Fruit fly (Drosophila melanogaster) whole organism, prepupa: ENCODE data around the gene CG6865.
A peak's percentile ranks its signal among the peaks of the same experiment; 100 is the strongest.

Experiments used
- Blimp-1 ChIP-seq: fragments of 200-800 bp; sonication (Bioruptor generic); optimal IDR thresholded peaks from 3 replicates; lab custom pipeline; 2017; ENCODE audit warnings: missing biosample characterization, missing genetic modification characterization, mild to moderate bottlenecking, moderate library complexity, missing genetic modification reagents
- CG10631 ChIP-seq: fragments of 200-800 bp; sonication (Bioruptor generic); optimal IDR thresholded peaks from 2 replicates; lab custom pipeline; 2016; ENCODE audit warnings: missing biosample characterization, missing genetic modification characterization
- CG11902 ChIP-seq: fragments of 200-800 bp; sonication (Bioruptor generic); optimal IDR thresholded peaks from 3 replicates; lab custom pipeline; 2016; ENCODE audit warnings: missing biosample characterization, missing genetic modification characterization
- CG16779 ChIP-seq: fragments of 200-800 bp; sonication (Bioruptor generic); optimal IDR thresholded peaks from 3 replicates; lab custom pipeline; 2017; ENCODE audit warnings: missing biosample characterization, mild to moderate bottlenecking, missing genetic modification characterization
- CG3032 ChIP-seq: fragments of 200-800 bp; optimal IDR thresholded peaks from 2 replicates; lab custom pipeline; 2019; ENCODE audit warnings: missing biosample characterization, mild to moderate bottlenecking, missing genetic modification characterization, moderate library complexity
- CG32006 ChIP-seq: fragments of 200-800 bp; sonication (Bioruptor generic); optimal IDR thresholded peaks from 3 replicates; lab custom pipeline; 2017; ENCODE audit warnings: missing biosample characterization, mild to moderate bottlenecking, missing genetic modification characterization
- CG34406 ChIP-seq: fragments of 200-800 bp; sonication (Bioruptor generic); optimal IDR thresholded peaks from 3 replicates; lab custom pipeline; 2016; ENCODE audit warnings: missing biosample characterization, missing genetic modification characterization
- CG4318 ChIP-seq: fragments of 200-800 bp; sonication (Bioruptor generic); optimal IDR thresholded peaks from 3 replicates; lab custom pipeline; 2017; ENCODE audit warnings: missing biosample characterization, mild to moderate bottlenecking, missing genetic modification characterization
- CG6163 ChIP-seq: fragments of 200-800 bp; sonication (Bioruptor generic); IDR thresholded peaks from 3 replicates; pipeline ENCODE4 v1.3.6; 2022; ENCODE audit warnings: missing biosample characterization, missing genetic modification characterization
- CG6854 ChIP-seq: fragments of 200-800 bp; sonication (Bioruptor generic); optimal IDR thresholded peaks from 2 replicates; lab custom pipeline; 2017; ENCODE audit warnings: missing biosample characterization, mild to moderate bottlenecking, missing genetic modification characterization
- CG7368 ChIP-seq: fragments of 200-800 bp; sonication (Bioruptor generic); optimal IDR thresholded peaks from 3 replicates; lab custom pipeline; 2016; ENCODE audit warnings: missing biosample characterization, missing genetic modification characterization
- CG8319 ChIP-seq: fragments of 200-800 bp; sonication (Bioruptor generic); optimal IDR thresholded peaks from 3 replicates; lab custom pipeline; 2016; ENCODE audit warnings: missing biosample characterization, missing genetic modification characterization
- CG8632 ChIP-seq: fragments of 200-800 bp; sonication (Bioruptor generic); optimal IDR thresholded peaks from 3 replicates; lab custom pipeline; 2016; ENCODE audit warnings: missing biosample characterization, missing genetic modification characterization
- CG9139 ChIP-seq: fragments of 200-800 bp; sonication (Bioruptor generic); optimal IDR thresholded peaks from 3 replicates; lab custom pipeline; 2017; ENCODE audit warnings: missing biosample characterization, mild to moderate bottlenecking, missing genetic modification characterization
- Eip78C ChIP-seq: fragments of 200-800 bp; sonication (Bioruptor generic); peaks from one replicate; lab custom pipeline; 2016; ENCODE audit warnings: missing biosample characterization, missing genetic modification characterization
- Ets21C ChIP-seq: fragments of 200-800 bp; sonication (Bioruptor generic); optimal IDR thresholded peaks from 3 replicates; lab custom pipeline; 2016; ENCODE audit warnings: missing biosample characterization, missing genetic modification characterization
- Gug ChIP-seq: fragments of 200-800 bp; sonication (Bioruptor generic); IDR thresholded peaks from 2 replicates; pipeline ENCODE4 v1.3.6; 2022; ENCODE audit warnings: missing biosample characterization, missing genetic modification characterization
- Hr38 ChIP-seq: sonication (Bioruptor generic); optimal IDR thresholded peaks from 2 replicates; lab custom pipeline; 2016; ENCODE audit warnings: missing biosample characterization, missing genetic modification characterization
- Hr4 ChIP-seq: fragments of 200-800 bp; sonication (Bioruptor generic); optimal IDR thresholded peaks from 3 replicates; lab custom pipeline; 2016; ENCODE audit warnings: missing biosample characterization, missing genetic modification characterization
- Lpt ChIP-seq: fragments of 200-800 bp; sonication (Bioruptor generic); optimal IDR thresholded peaks from 3 replicates; lab custom pipeline; 2016; ENCODE audit warnings: missing biosample characterization, missing genetic modification characterization
- Met ChIP-seq: fragments of 200-800 bp; sonication (Bioruptor generic); optimal IDR thresholded peaks from 3 replicates; lab custom pipeline; 2016; ENCODE audit warnings: missing biosample characterization, missing genetic modification characterization
- OdsH ChIP-seq: fragments of 200-800 bp; sonication (Bioruptor generic); optimal IDR thresholded peaks from 3 replicates; lab custom pipeline; 2016; ENCODE audit warnings: missing biosample characterization, missing genetic modification characterization
- Sox102F ChIP-seq: fragments of 200-800 bp; sonication (Bioruptor generic); optimal IDR thresholded peaks from 2 replicates; lab custom pipeline; 2016; ENCODE audit warnings: missing biosample characterization, mild to moderate bottlenecking, missing genetic modification characterization
- Sox14 ChIP-seq: fragments of 200-800 bp; sonication (Bioruptor generic); optimal IDR thresholded peaks from 3 replicates; lab custom pipeline; 2016; ENCODE audit warnings: missing biosample characterization, missing genetic modification characterization
- Sox15 ChIP-seq: fragments of 200-800 bp; sonication (Bioruptor generic); optimal IDR thresholded peaks from 3 replicates; lab custom pipeline; 2016; ENCODE audit warnings: missing biosample characterization, missing genetic modification characterization
- cyc ChIP-seq: fragments of 200-800 bp; sonication (Bioruptor generic); optimal IDR thresholded peaks from 3 replicates; lab custom pipeline; 2016; ENCODE audit warnings: missing biosample characterization, missing genetic modification characterization
- dac ChIP-seq: fragments of 200-800 bp; sonication (Bioruptor generic); optimal IDR thresholded peaks from 2 replicates; lab custom pipeline; 2017; ENCODE audit warnings: missing biosample characterization, mild to moderate bottlenecking, missing genetic modification characterization
- dsx ChIP-seq: fragments of 200-800 bp; optimal IDR thresholded peaks from 3 replicates; lab custom pipeline; 2019; ENCODE audit warnings: missing biosample characterization, mild to moderate bottlenecking, missing genetic modification characterization, moderate library complexity; ENCODE audit not compliant: poor library complexity, severe bottlenecking
- eg ChIP-seq: fragments of 200-800 bp; sonication (Bioruptor generic); IDR thresholded peaks from 3 replicates; pipeline ENCODE4 v1.3.6; 2022; ENCODE audit warnings: missing biosample characterization, missing genetic modification characterization
- fd85E ChIP-seq: fragments of 200-800 bp; sonication (Bioruptor generic); optimal IDR thresholded peaks from 3 replicates; lab custom pipeline; 2016; ENCODE audit warnings: missing biosample characterization, missing genetic modification characterization
- lz ChIP-seq: fragments of 200-800 bp; sonication (Bioruptor generic); optimal IDR thresholded peaks from 3 replicates; lab custom pipeline; 2016; ENCODE audit warnings: missing biosample characterization, missing genetic modification characterization
- net ChIP-seq: fragments of 200-800 bp; sonication (Bioruptor generic); optimal IDR thresholded peaks from 3 replicates; lab custom pipeline; 2016; ENCODE audit warnings: missing biosample characterization, missing genetic modification characterization
- pdm3 ChIP-seq: fragments of 200-800 bp; sonication (Bioruptor generic); optimal IDR thresholded peaks from 3 replicates; lab custom pipeline; 2016; ENCODE audit warnings: missing biosample characterization, missing genetic modification characterization
- salr ChIP-seq, 2 experiments: fragments of 200-800 bp; sonication (Bioruptor generic); optimal IDR thresholded peaks; 3 replicates each; lab custom pipeline; 2016 to 2018; ENCODE audit warnings: missing biosample characterization in 2 of 2, missing genetic modification characterization in 2 of 2, mild to moderate bottlenecking in 1 of 2
- spab ChIP-seq: fragments of 200-800 bp; sonication (Bioruptor generic); optimal IDR thresholded peaks from 2 replicates; lab custom pipeline; 2017; ENCODE audit warnings: missing biosample characterization, mild to moderate bottlenecking, missing genetic modification characterization, missing genetic modification reagents
- ss ChIP-seq, 2 experiments: fragments of 200-800 bp; sonication (Bioruptor generic); optimal IDR thresholded peaks; 2 replicates in 1 of 2; 3 replicates in 1 of 2; lab custom pipeline; 2017 to 2018; ENCODE audit warnings: mild to moderate bottlenecking in 2 of 2, missing biosample characterization in 2 of 2, missing genetic modification characterization in 2 of 2, moderate library complexity in 1 of 2
- svp ChIP-seq: fragments of 200-800 bp; sonication (Bioruptor generic); peaks from one replicate; lab custom pipeline; 2016; ENCODE audit warnings: missing biosample characterization, missing genetic modification characterization
- vri ChIP-seq: fragments of 200-800 bp; sonication (Bioruptor generic); optimal IDR thresholded peaks from 3 replicates; lab custom pipeline; 2016; ENCODE audit warnings: missing biosample characterization, mild to moderate bottlenecking, missing genetic modification characterization

The CG6865 gene

dm6 chr3L:18819887-18820637 lies 43.4 kb upstream of the CG6865 start (continued):
- TF ChIP-seq vri (GFP tag; lab: Kevin White, UChicago) (peak; percentile 27), CG6163 (GFP tag; lab: Robert Waterston, UW) (peak; percentile 67; the same call in 2 of the 3 replicates), lz (GFP tag; lab: Kevin White, UChicago) (no peak), eg (GFP tag; lab: Robert Waterston, UW) (peak; percentile 71; the same call in 1 of the 3 replicates), Gug (no peak), CG8632 (GFP tag; lab: Kevin White, UChicago) (no peak), svp (GFP tag; lab: Kevin White, UChicago) (peak; percentile 33), Hr4 (GFP tag; lab: Kevin White, UChicago) (no peak), Hr38 (no peak), CG3032 (tag; lab: Kevin White, UChicago) (peak; percentile 51), salr (GFP tag; optimal IDR thresholded peaks at IDR 0.05; lab: Kevin White, UChicago) (peak in 1 of 2 experiments; percentile 28)

DNA sequence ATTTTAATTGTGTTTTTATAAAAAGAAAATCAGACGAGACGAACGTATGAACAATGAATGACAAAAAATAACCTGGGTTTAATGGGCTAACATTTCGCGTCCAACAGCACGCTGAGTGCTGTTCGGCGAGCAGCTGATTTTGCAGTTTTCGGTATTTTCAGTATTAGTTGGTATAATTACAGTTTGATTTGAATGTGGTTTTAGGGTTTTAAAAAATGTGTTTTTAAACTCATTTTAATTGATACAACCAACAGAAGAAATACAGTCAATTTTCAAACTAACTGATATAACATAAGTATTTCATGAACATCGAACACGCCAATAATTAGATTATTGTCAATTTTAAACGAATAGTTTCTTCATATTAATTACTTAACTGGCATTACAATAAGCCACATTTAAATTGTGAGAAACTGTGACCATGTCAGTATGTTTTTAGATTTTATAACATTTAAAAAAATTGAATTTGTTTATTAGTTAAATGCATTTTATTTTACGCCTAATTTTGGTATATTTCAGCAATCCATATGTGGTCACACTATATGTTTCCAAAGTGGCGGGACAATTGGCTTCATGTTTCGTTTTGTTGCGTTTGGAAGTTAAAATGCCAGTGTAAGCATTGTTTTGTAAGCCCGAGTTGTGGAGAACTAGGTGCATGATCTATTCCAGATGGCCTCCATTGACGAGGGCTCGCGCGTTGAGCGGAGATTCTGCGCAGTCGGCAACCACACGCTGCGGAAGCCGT lies 42.6 kb upstream of the CG6865 start, which contains the start of the genes CG14073 and HipHop:
Gene CG14073, minus strand, starts transcription at position 38 of the 745 bp plus-strand sequence.
Gene HipHop, plus strand, starts transcription at position 534 of the 745 bp plus-strand sequence.
- peak; percentile 1 for TF ChIP-seq Eip78C (GFP tag; lab: Kevin White, UChicago)
- no peak for TF ChIP-seq spab (GFP tag; lab: Kevin White, UChicago)
- TF ChIP-seq, all 60 proteins: peak for 1

dm6 chr3L:18822049-18822448 lies 41.4 kb upstream of the CG6865 start:
- TF ChIP-seq Lpt (GFP tag; lab: Kevin White, UChicago) (no peak), CG8319 (GFP tag; lab: Kevin White, UChicago) (no peak), salr (GFP tag; optimal IDR thresholded peaks at IDR 0.05; lab: Kevin White, UChicago) (no peak), CG16779 (tag; lab: Kevin White, UChicago) (no peak), CG4318 (GFP tag; lab: Kevin White, UChicago) (no peak), CG3032 (tag; lab: Kevin White, UChicago) (no peak), Sox14 (GFP tag; lab: Kevin White, UChicago) (no peak), pdm3 (GFP tag; lab: Kevin White, UChicago) (no peak), CG34406 (GFP tag; lab: Kevin White, UChicago) (no peak), net (GFP tag; lab: Kevin White, UChicago) (no peak), OdsH (GFP tag; lab: Kevin White, UChicago) (no peak), Eip78C (GFP tag; lab: Kevin White, UChicago) (no peak), CG10631 (GFP tag; lab: Kevin White, UChicago) (no peak), Met (GFP tag; lab: Kevin White, UChicago) (no peak), Gug (no peak), Sox102F (GFP tag; lab: Kevin White, UChicago) (no peak), CG6854 (GFP tag; lab: Kevin White, UChicago) (no peak), lz (GFP tag; lab: Kevin White, UChicago) (no peak)
- TF ChIP-seq, all 60 proteins: peak for 0

DNA sequence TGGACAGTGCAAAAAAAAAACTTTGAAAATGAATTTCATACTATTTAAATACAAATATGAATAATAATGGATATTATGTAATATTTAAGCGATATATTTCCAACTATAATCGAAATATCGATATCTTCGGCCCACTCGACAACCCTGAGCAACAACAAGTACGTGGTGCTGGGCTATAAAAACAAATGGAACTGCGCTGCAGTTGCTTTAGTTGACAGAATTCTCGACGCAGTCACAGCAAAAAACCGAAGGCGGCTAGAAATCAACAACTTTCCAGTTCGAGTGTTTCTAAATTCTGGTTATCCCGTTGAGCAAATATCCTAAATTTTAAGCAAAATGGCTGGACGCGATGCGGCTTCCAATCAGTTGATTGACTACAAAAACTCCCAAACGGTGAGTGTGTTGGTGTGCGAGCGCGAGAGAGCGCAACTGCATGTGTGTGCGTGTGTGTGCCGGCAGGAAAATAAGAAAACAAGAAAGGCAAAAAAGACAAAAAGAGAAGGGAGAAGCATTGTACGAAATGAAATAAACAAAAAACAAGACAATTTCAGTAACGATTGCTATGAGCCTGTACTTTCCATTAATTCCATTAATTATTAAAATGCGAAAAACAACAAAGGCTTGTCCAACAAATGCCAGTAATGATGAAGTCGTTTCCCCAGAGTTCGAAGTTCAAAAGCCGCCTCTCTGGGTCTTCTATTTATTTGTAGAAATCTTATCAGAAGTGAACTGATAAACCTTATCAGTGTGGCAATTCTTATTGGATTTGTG lies 40.8 kb upstream of the CG6865 start, which contains the start of gene Cat:
Gene Cat, plus strand, starts transcription at position 155 of the 771 bp plus-strand sequence.
- TF ChIP-seq CG6854 (GFP tag; lab: Kevin White, UChicago) (peak; percentile 100), cyc (GFP tag; lab: Kevin White, UChicago) (peak; percentile 67), CG32006 (GFP tag; lab: Kevin White, UChicago) (peak; percentile 92), CG34406 (GFP tag; lab: Kevin White, UChicago) (peak; percentile 98), Hr38 (peak; percentile 80), CG3032 (tag; lab: Kevin White, UChicago) (peak; percentile 99), spab (GFP tag; lab: Kevin White, UChicago) (peak; percentile 100), fd85E (peak; percentile 95), CG8632 (GFP tag; lab: Kevin White, UChicago) (peak; percentile 98), CG4318 (GFP tag; lab: Kevin White, UChicago) (no peak), ss (GFP tag; optimal IDR thresholded peaks at IDR 0.05; lab: Kevin White, UChicago) (peak; percentile 100), Sox15 (no peak), CG7368 (GFP tag; lab: Kevin White, UChicago) (peak; percentile 98), Sox102F (GFP tag; lab: Kevin White, UChicago) (peak; percentile 96), CG11902 (no peak), Blimp-1 (GFP tag; lab: Kevin White, UChicago) (peak; percentile 92), Eip78C (GFP tag; lab: Kevin White, UChicago) (peak; percentile 98), dac (GFP tag; lab: Kevin White, UChicago) (peak; percentile 95), eg (GFP tag; lab: Robert Waterston, UW) (peak; percentile 100), CG6163 (GFP tag; lab: Robert Waterston, UW) (peak; percentile 100), CG9139 (GFP tag; lab: Kevin White, UChicago) (peak; percentile 100), Hr4 (GFP tag; lab: Kevin White, UChicago) (peak; percentile 86), Ets21C (GFP tag; lab: Kevin White, UChicago) (peak; percentile 14), dsx (GFP tag; lab: Kevin White, UChicago) (peak; percentile 99), OdsH (GFP tag; lab: Kevin White, UChicago) (peak; percentile 90)
